Fruit fly (Drosophila melanogaster) whole organism, embryonic: ENCODE measurements around the gene idc.

Experiments
- Atf-2 ChIP-seq: fragments of 200-800 bp; sonication (Bioruptor generic); optimal IDR thresholded peaks from 2 replicates; lab custom pipeline; 2016; ENCODE audit warnings: missing biosample characterization, missing genetic modification characterization
- Blimp-1 ChIP-seq: fragments of 200-800 bp; sonication (Bioruptor generic); optimal IDR thresholded peaks from 3 replicates; lab custom pipeline; 2018; ENCODE audit warnings: missing biosample characterization, missing genetic modification characterization, mild to moderate bottlenecking, moderate library complexity, missing genetic modification reagents
- CG10565 ChIP-seq: fragments of 200-800 bp; sonication (Bioruptor generic); optimal IDR thresholded peaks from 3 replicates; lab custom pipeline; 2016; ENCODE audit warnings: missing biosample characterization, mild to moderate bottlenecking, missing genetic modification characterization
- CG10979 ChIP-seq: fragments of 200-800 bp; sonication (Bioruptor generic); optimal IDR thresholded peaks from 2 replicates; lab custom pipeline; 2018; ENCODE audit warnings: missing biosample characterization, mild to moderate bottlenecking, missing genetic modification characterization, moderate library complexity
- CG13123 ChIP-seq: fragments of 200-800 bp; sonication (Bioruptor generic); optimal IDR thresholded peaks from 2 replicates; lab custom pipeline; 2016; ENCODE audit warnings: missing biosample characterization, missing genetic modification characterization
- CG13296 ChIP-seq: fragments of 200-800 bp; sonication (Bioruptor generic); optimal IDR thresholded peaks from 3 replicates; lab custom pipeline; 2018; ENCODE audit warnings: missing biosample characterization, mild to moderate bottlenecking, missing genetic modification characterization
- CG14860 ChIP-seq: fragments of 200-800 bp; sonication (Bioruptor generic); IDR thresholded peaks from 3 replicates; pipeline ENCODE4 v1.3.6; 2022; ENCODE audit warnings: missing biosample characterization, missing genetic modification characterization; ENCODE audit not compliant: partially characterized antibody
- CG14965 ChIP-seq: fragments of 200-800 bp; sonication (Bioruptor generic); optimal IDR thresholded peaks from 2 replicates; lab custom pipeline; 2016; ENCODE audit warnings: missing biosample characterization, missing genetic modification characterization, borderline replicate concordance
- CG15514 ChIP-seq: fragments of 200-800 bp; sonication (Bioruptor generic); optimal IDR thresholded peaks from 3 replicates; lab custom pipeline; 2017; ENCODE audit warnings: missing biosample characterization, missing genetic modification characterization, mild to moderate bottlenecking, moderate library complexity, missing genetic modification reagents
- CG1647 ChIP-seq: fragments of 200-800 bp; sonication (Bioruptor generic); optimal IDR thresholded peaks from 3 replicates; lab custom pipeline; 2016; ENCODE audit warnings: missing biosample characterization, missing genetic modification characterization
- CG16863 ChIP-seq: fragments of 200-800 bp; sonication (Bioruptor generic); optimal IDR thresholded peaks from 3 replicates; lab custom pipeline; 2016; ENCODE audit warnings: missing biosample characterization, missing genetic modification characterization
- CG17186 ChIP-seq: fragments of 200-800 bp; sonication (Bioruptor generic); optimal IDR thresholded peaks from 3 replicates; lab custom pipeline; 2017; ENCODE audit warnings: missing biosample characterization, missing genetic modification reagents, missing genetic modification characterization
- CG17912 ChIP-seq: fragments of 200-800 bp; sonication (Bioruptor generic); optimal IDR thresholded peaks from 2 replicates; lab custom pipeline; 2018; ENCODE audit warnings: missing biosample characterization, mild to moderate bottlenecking, missing genetic modification characterization
- CG18476 ChIP-seq: fragments of 200-800 bp; sonication (Bioruptor generic); optimal IDR thresholded peaks from 2 replicates; lab custom pipeline; 2016; ENCODE audit warnings: missing biosample characterization, mild to moderate bottlenecking, missing genetic modification characterization
- CG18619 ChIP-seq: fragments of 200-800 bp; sonication (Bioruptor generic); optimal IDR thresholded peaks from 3 replicates; lab custom pipeline; 2017; ENCODE audit warnings: missing biosample characterization, mild to moderate bottlenecking, missing genetic modification characterization
- CG30431 ChIP-seq: fragments of 200-800 bp; sonication (Bioruptor generic); optimal IDR thresholded peaks from 2 replicates; lab custom pipeline; 2017; ENCODE audit warnings: missing biosample characterization, missing genetic modification characterization
- CG43689 ChIP-seq: fragments of 200-800 bp; sonication (Bioruptor generic); IDR thresholded peaks from 2 replicates; pipeline ENCODE4 v1.3.6; 2022; ENCODE audit warnings: missing biosample characterization, missing genetic modification characterization
- CG6683 ChIP-seq: fragments of 200-800 bp; sonication (Bioruptor generic); optimal IDR thresholded peaks from 2 replicates; lab custom pipeline; 2017; ENCODE audit warnings: missing biosample characterization, mild to moderate bottlenecking, missing genetic modification characterization, missing genetic modification reagents
- CG6791 ChIP-seq: fragments of 200-800 bp; sonication (Bioruptor generic); IDR thresholded peaks from 3 replicates; pipeline ENCODE4 v1.3.6; 2022; ENCODE audit warnings: missing biosample characterization, missing genetic modification characterization; ENCODE audit not compliant: partially characterized antibody
- CG9797 ChIP-seq: fragments of 200-800 bp; sonication (Bioruptor generic); optimal IDR thresholded peaks from 3 replicates; lab custom pipeline; 2018; ENCODE audit warnings: missing biosample characterization, mild to moderate bottlenecking, missing genetic modification characterization
- Camta ChIP-seq: fragments of 200-800 bp; sonication (Bioruptor generic); optimal IDR thresholded peaks from 2 replicates; lab custom pipeline; 2016; ENCODE audit warnings: missing biosample characterization, missing genetic modification characterization
- Drgx ChIP-seq: fragments of 200-800 bp; sonication (Bioruptor generic); IDR thresholded peaks from 2 replicates; pipeline ENCODE4 v1.3.6; 2022; ENCODE audit warnings: missing biosample characterization, missing genetic modification characterization
- Ets65A ChIP-seq: fragments of 200-800 bp; sonication (Bioruptor generic); peaks from one replicate; lab custom pipeline; 2016; ENCODE audit warnings: missing biosample characterization, missing genetic modification characterization
- HmgD ChIP-seq: fragments of 200-800 bp; sonication (Bioruptor generic); optimal IDR thresholded peaks from 3 replicates; lab custom pipeline; 2016; ENCODE audit warnings: missing biosample characterization, missing genetic modification characterization
- HmgZ ChIP-seq: fragments of 200-800 bp; sonication (Bioruptor generic); optimal IDR thresholded peaks from 2 replicates; lab custom pipeline; 2018; ENCODE audit warnings: missing biosample characterization, mild to moderate bottlenecking, missing genetic modification characterization
- Hmx ChIP-seq: fragments of 200-800 bp; sonication (Bioruptor generic); optimal IDR thresholded peaks from 2 replicates; lab custom pipeline; 2016; ENCODE audit warnings: missing biosample characterization, missing genetic modification characterization
- Jarid2 ChIP-seq: fragments of 200-800 bp; sonication (Bioruptor generic); optimal IDR thresholded peaks from 3 replicates; lab custom pipeline; 2017; ENCODE audit warnings: mild to moderate bottlenecking, missing biosample characterization, missing genetic modification reagents, missing genetic modification characterization
- NFAT ChIP-seq: fragments of 200-800 bp; sonication (Bioruptor generic); IDR thresholded peaks from 2 replicates; pipeline ENCODE4 v1.3.6; 2022; ENCODE audit warnings: missing biosample characterization, missing genetic modification characterization
- Poxn ChIP-seq: fragments of 200-800 bp; sonication (Bioruptor generic); IDR thresholded peaks from 2 replicates; pipeline ENCODE4 v1.3.6; 2022; ENCODE audit warnings: missing biosample characterization, missing genetic modification characterization
- TFAM ChIP-seq: fragments of 200-800 bp; sonication (Bioruptor generic); optimal IDR thresholded peaks from 2 replicates; lab custom pipeline; 2017; ENCODE audit warnings: missing biosample characterization, missing genetic modification characterization, inconsistent platforms
- Tbp ChIP-seq: fragments of >200 bp; optimal IDR thresholded peaks from 2 replicates; lab custom pipeline; 2018; ENCODE audit warnings: missing biosample characterization, missing genetic modification characterization
- Trl ChIP-seq, 3 experiments: fragments of >200 bp in 2 of 3; fragments of 200-800 bp in 1 of 3; sonication (Bioruptor generic) in 1 of 3; optimal IDR thresholded peaks; 2 replicates in 1 of 3; 3 replicates in 2 of 3; lab custom pipeline; 2016 to 2017; ENCODE audit warnings: missing biosample characterization in 1 of 3, missing genetic modification characterization in 1 of 3
- Xbp1 ChIP-seq: fragments of 200-800 bp; sonication (Bioruptor generic); optimal IDR thresholded peaks from 3 replicates; lab custom pipeline; 2016; ENCODE audit warnings: missing biosample characterization, mild to moderate bottlenecking, missing genetic modification characterization
- ase ChIP-seq: fragments of 200-800 bp; sonication (Bioruptor generic); IDR thresholded peaks from 3 replicates; pipeline ENCODE4 v1.3.6; 2022; ENCODE audit warnings: missing biosample characterization, missing genetic modification characterization
- cad ChIP-seq: fragments of >200 bp; optimal IDR thresholded peaks from 2 replicates; lab custom pipeline; 2017; ENCODE audit warnings: missing biosample characterization, missing genetic modification characterization
- crp ChIP-seq, 2 experiments: fragments of 200-800 bp; sonication (Bioruptor generic); optimal IDR thresholded peaks; 2 replicates in 1 of 2; 3 replicates in 1 of 2; lab custom pipeline; 2017; ENCODE audit warnings: missing biosample characterization in 2 of 2, missing genetic modification characterization in 2 of 2, mild to moderate bottlenecking in 1 of 2, moderate library complexity in 1 of 2
- disco-r ChIP-seq: fragments of 200-800 bp; sonication (Bioruptor generic); optimal IDR thresholded peaks from 2 replicates; lab custom pipeline; 2016; ENCODE audit warnings: missing biosample characterization, missing genetic modification characterization
- dysf ChIP-seq: fragments of 200-800 bp; sonication (Bioruptor generic); IDR thresholded peaks from 3 replicates; pipeline ENCODE4 v1.3.6; 2022; ENCODE audit warnings: missing biosample characterization, missing genetic modification characterization
- en ChIP-seq: fragments of 200-800 bp; sonication (Bioruptor generic); optimal IDR thresholded peaks from 2 replicates; lab custom pipeline; 2016; ENCODE audit warnings: missing biosample characterization, missing genetic modification characterization
- hbn ChIP-seq: fragments of 200-800 bp; sonication (Bioruptor generic); IDR thresholded peaks from 2 replicates; pipeline ENCODE4 v1.3.6; 2022; ENCODE audit warnings: missing biosample characterization, missing genetic modification characterization; ENCODE audit not compliant: partially characterized antibody
- hth ChIP-seq: fragments of >200 bp; optimal IDR thresholded peaks from 2 replicates; lab custom pipeline; 2017; ENCODE audit warnings: inconsistent platforms
- ind ChIP-seq: fragments of 200-800 bp; sonication (Bioruptor generic); optimal IDR thresholded peaks from 3 replicates; lab custom pipeline; 2016; ENCODE audit warnings: missing biosample characterization, missing genetic modification characterization
- kah ChIP-seq: fragments of 200-800 bp; sonication (Bioruptor generic); optimal IDR thresholded peaks from 2 replicates; lab custom pipeline; 2018; ENCODE audit warnings: missing biosample characterization, mild to moderate bottlenecking, missing genetic modification characterization
- nom ChIP-seq: fragments of 200-800 bp; sonication (Bioruptor generic); optimal IDR thresholded peaks from 2 replicates; lab custom pipeline; 2017; ENCODE audit warnings: missing biosample characterization, missing genetic modification characterization, mild to moderate bottlenecking, moderate library complexity, missing genetic modification reagents
- otp ChIP-seq: fragments of 200-800 bp; sonication (Bioruptor generic); IDR thresholded peaks from 3 replicates; pipeline ENCODE4, ENCODE4 v1.3.6; 2022; ENCODE audit warnings: missing biosample characterization, missing genetic modification characterization
- prd ChIP-seq, 3 experiments: fragments of >200 bp in 2 of 3; fragments of 200-800 bp in 1 of 3; sonication (Bioruptor generic) in 1 of 3; optimal IDR thresholded peaks in 2 of 3; IDR thresholded peaks in 1 of 3; 2 replicates in 2 of 3; 3 replicates in 1 of 3; pipeline versions ENCODE4 v1.3.6 to Lab custom; 2017 to 2022; ENCODE audit warnings: missing biosample characterization in 1 of 3, missing genetic modification characterization in 1 of 3
- pzg ChIP-seq: fragments of 200-800 bp; sonication (Bioruptor generic); optimal IDR thresholded peaks from 3 replicates; lab custom pipeline; 2018; ENCODE audit warnings: missing biosample characterization, mild to moderate bottlenecking, missing genetic modification characterization, moderate library complexity
- sug ChIP-seq: fragments of 200-800 bp; optimal IDR thresholded peaks from 2 replicates; lab custom pipeline; 2019; ENCODE audit warnings: missing biosample characterization, mild to moderate bottlenecking, missing genetic modification characterization, moderate library complexity
- tin ChIP-seq: fragments of 200-800 bp; sonication (Bioruptor generic); optimal IDR thresholded peaks from 3 replicates; lab custom pipeline; 2016; ENCODE audit warnings: missing biosample characterization, missing genetic modification characterization
- twi ChIP-seq: fragments of 200-800 bp; optimal IDR thresholded peaks from 2 replicates; lab custom pipeline; 2019; ENCODE audit warnings: missing biosample characterization, mild to moderate bottlenecking, missing genetic modification characterization, moderate library complexity

The idc gene

DNA sequence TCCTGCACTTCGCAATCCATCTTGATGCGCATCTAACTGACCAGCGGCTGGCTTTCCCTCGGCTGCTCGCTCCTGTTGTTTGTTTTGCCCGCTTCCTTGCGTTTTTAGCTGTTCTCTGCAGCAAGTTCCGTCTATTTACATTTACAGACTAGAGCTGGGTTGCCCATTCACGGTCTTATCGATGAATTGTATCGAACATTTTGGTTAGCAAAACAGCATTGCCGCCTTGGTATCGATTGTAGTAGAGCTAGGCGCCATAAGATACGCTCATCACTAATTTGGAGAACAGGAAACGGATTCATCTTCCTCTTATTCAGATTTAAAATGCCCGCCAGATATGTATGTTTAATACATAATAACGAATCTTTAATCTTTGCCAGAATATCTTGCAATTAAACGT is 4.3 kb downstream of the idc start, which contains the start of gene Regnase-1 (continued):
- TF ChIP-seq CG9797 (GFP tag; lab: Kevin White, UChicago) (peak; percentile 70), CG1647 (peak; percentile 83), Jarid2 (peak; percentile 78), CG13296 (GFP tag; lab: Kevin White, UChicago) (peak; percentile 96), CG18619 (GFP tag; lab: Kevin White, UChicago) (peak; percentile 94), disco-r (peak; percentile 89), Blimp-1 (GFP tag; lab: Kevin White, UChicago) (peak; percentile 79), Atf-2 (peak; percentile 79), Tbp (no peak), en (GFP tag; lab: Kevin White, UChicago) (peak; percentile 89), kah (GFP tag; lab: Kevin White, UChicago) (peak; percentile 96), hth (no peak), prd (optimal IDR thresholded peaks at IDR 0.05; lab: Kevin White, UChicago) (no peak), prd (GFP tag; IDR thresholded peaks at IDR 0.05; lab: Robert Waterston, UW) (peak; percentile 62; the same call in 2 of the 3 replicates), crp (GFP tag; optimal IDR thresholded peaks at IDR 0.05; lab: Kevin White, UChicago) (peak in 1 of 2 experiments; percentile 63), CG17186 (GFP tag; lab: Kevin White, UChicago) (peak; percentile 95), HmgZ (tag; lab: Kevin White, UChicago) (peak; percentile 95), CG10979 (tag; lab: Kevin White, UChicago) (peak; percentile 85), CG6683 (GFP tag; lab: Kevin White, UChicago) (peak; percentile 89), Xbp1 (GFP tag; lab: Kevin White, UChicago) (peak; percentile 86), CG6791 (GFP tag; lab: Robert Waterston, UW) (peak; percentile 98), twi (tag; lab: Kevin White, UChicago) (peak; percentile 74), pzg (GFP tag; lab: Kevin White, UChicago) (peak; percentile 95), otp (GFP tag; lab: Robert Waterston, UW) (peak; percentile 95), dysf (GFP tag; lab: Robert Waterston, UW) (peak; percentile 86), tin (GFP tag; lab: Kevin White, UChicago) (peak; percentile 83), ind (peak; percentile 71), NFAT (peak; percentile 89), Drgx (peak; percentile 66), CG18476 (peak; percentile 64), TFAM (peak; percentile 89), CG17912 (GFP tag; lab: Kevin White, UChicago) (peak; percentile 97), sug (tag; lab: Kevin White, UChicago) (peak; percentile 88), CG30431 (GFP tag; lab: Kevin White, UChicago) (peak; percentile 54), CG14860 (peak; percentile 89), Ets65A (GFP tag; lab: Kevin White, UChicago) (peak; percentile 99), hbn (GFP tag; lab: Robert Waterston, UW) (peak; percentile 95), cad (no peak), Poxn (GFP tag; lab: Robert Waterston, UW) (no peak), CG14965 (GFP tag; lab: Kevin White, UChicago) (peak; percentile 50), HmgD (GFP tag; lab: Kevin White, UChicago) (peak; percentile 86), ase (GFP tag; lab: Robert Waterston, UW) (peak; percentile 76; the same call in 2 of the 3 replicates), Camta (GFP tag; lab: Kevin White, UChicago) (peak; percentile 90), Trl (optimal IDR thresholded peaks at IDR 0.05; lab: Kevin White, UChicago) (no peak), Trl (GFP tag; optimal IDR thresholded peaks at IDR 0.05; lab: Kevin White, UChicago) (peak; percentile 91), CG43689 (GFP tag; lab: Robert Waterston, UW) (peak; percentile 76), Hmx (no peak), CG10565 (GFP tag; lab: Kevin White, UChicago) (no peak), CG15514 (GFP tag; lab: Kevin White, UChicago) (peak; percentile 95), CG13123 (peak; percentile 83), nom (peak; percentile 93), CG16863 (GFP tag; lab: Kevin White, UChicago) (peak; percentile 77)
